Worm (Caenorhabditis elegans) whole organism, L4 larva: Measurements from ENCODE around the gene lin-12.

ENCODE experiments used
- F10B5.3 ChIP-seq: sonication (generic microtip); optimal IDR thresholded peaks from 2 replicates; lab custom pipeline; 2016; ENCODE audit warnings: mild to moderate bottlenecking, missing genetic modification characterization, missing compliant biosample characterization
- F26F4.8 ChIP-seq: fragments of 200-800 bp; sonication (Bioruptor generic); conservative IDR thresholded peaks from 2 replicates; pipeline ENCODE4 v1.3.6; 2022; ENCODE audit warnings: missing genetic modification characterization, missing compliant biosample characterization
- F44E2.7 ChIP-seq: fragments of 200-800 bp; sonication (Bioruptor generic); IDR thresholded peaks from 2 replicates; pipeline ENCODE4 v2.1.2; 2022; ENCODE audit warnings: missing genetic modification characterization, missing compliant biosample characterization
- F49E8.2 ChIP-seq: sonication (generic microtip); optimal IDR thresholded peaks from 2 replicates; lab custom pipeline; 2016; ENCODE audit warnings: missing compliant biosample characterization, mild to moderate bottlenecking, missing genetic modification characterization, borderline replicate concordance
- R02D3.7 ChIP-seq: fragments of 150-350 bp; sonication (generic microtip); optimal IDR thresholded peaks from 3 replicates; lab custom pipeline; 2014; ENCODE audit warnings: missing biosample characterization, missing genetic modification characterization
- T26A8.4 ChIP-seq: fragments of 200-800 bp; sonication (Bioruptor generic); IDR thresholded peaks from 2 replicates; pipeline ENCODE4 v1.3.6; 2022; ENCODE audit warnings: missing genetic modification characterization, missing compliant biosample characterization
- Y105C5A.15 ChIP-seq: fragments of 200-800 bp; sonication (Bioruptor generic); IDR thresholded peaks from 2 replicates; pipeline ENCODE4 v1.3.6; 2022; ENCODE audit warnings: missing genetic modification characterization, missing compliant biosample characterization
- Y5F2A.4 ChIP-seq: fragments of 200-800 bp; sonication (Bioruptor generic); optimal IDR thresholded peaks from 2 replicates; lab custom pipeline; 2018; ENCODE audit warnings: mild to moderate bottlenecking, missing genetic modification characterization, missing compliant biosample characterization
- Y75B8A.6 ChIP-seq: fragments of 200-800 bp; sonication (Bioruptor generic); IDR thresholded peaks from 2 replicates; pipeline ENCODE4 v1.3.6; 2022; ENCODE audit warnings: missing genetic modification reagents, missing genetic modification characterization, missing compliant biosample characterization
- aha-1 ChIP-seq: fragments of 150-350 bp; peaks from one replicate; lab custom pipeline; 2014; ENCODE audit warnings: missing biosample characterization, missing genetic modification characterization
- ceh-28 ChIP-seq: fragments of 150-350 bp; optimal IDR thresholded peaks from 2 replicates; lab custom pipeline; 2014; ENCODE audit warnings: missing biosample characterization, missing genetic modification reagents, missing genetic modification characterization
- ceh-32 ChIP-seq: sonication (generic microtip); optimal IDR thresholded peaks from 2 replicates; lab custom pipeline; 2016; ENCODE audit warnings: mild to moderate bottlenecking, missing genetic modification characterization, missing compliant biosample characterization; ENCODE audit not compliant: poor library complexity
- ces-1 ChIP-seq: fragments of 150-350 bp; sonication (generic microtip); optimal IDR thresholded peaks from 4 replicates; lab custom pipeline; 2014; ENCODE audit warnings: missing biosample characterization, missing genetic modification reagents, missing genetic modification characterization
- cey-2 ChIP-seq: sonication (generic microtip); optimal IDR thresholded peaks from 3 replicates; lab custom pipeline; 2017; ENCODE audit warnings: missing genetic modification characterization, mild to moderate bottlenecking, missing compliant biosample characterization, antibody characterized with exemption, borderline replicate concordance; ENCODE audit not compliant: insufficient read depth
- ctbp-1 ChIP-seq: fragments of 200-800 bp; sonication (Bioruptor generic); IDR thresholded peaks from 2 replicates; pipeline ENCODE4 v1.3.6; 2022; ENCODE audit warnings: missing genetic modification reagents, missing genetic modification characterization, missing compliant biosample characterization
- daf-16 ChIP-seq, 3 experiments: sonication (generic microtip); optimal IDR thresholded peaks; 2 replicates each; lab custom pipeline; 2016 to 2017; ENCODE audit warnings: missing genetic modification characterization in 3 of 3, missing genetic modification reagents in 3 of 3, mild to moderate bottlenecking in 2 of 3, missing compliant biosample characterization in 2 of 3, missing biosample characterization in 1 of 3, moderate library complexity in 1 of 3
- dmd-6 ChIP-seq: fragments of 200-800 bp; sonication (Bioruptor generic); IDR thresholded peaks from 2 replicates; pipeline ENCODE4 v1.3.6; 2022; ENCODE audit warnings: missing genetic modification reagents, missing genetic modification characterization, missing compliant biosample characterization
- dmd-8 ChIP-seq: fragments of 200-800 bp; sonication (Bioruptor generic); IDR thresholded peaks from 2 replicates; pipeline ENCODE4 v1.3.6; 2022; ENCODE audit warnings: missing genetic modification characterization, missing compliant biosample characterization
- dpl-1 ChIP-seq: fragments of 150-350 bp; optimal IDR thresholded peaks from 2 replicates; lab custom pipeline; 2014; ENCODE audit warnings: missing biosample characterization, missing genetic modification reagents, missing genetic modification characterization
- dve-1 ChIP-seq: sonication (generic microtip); optimal IDR thresholded peaks from 2 replicates; lab custom pipeline; 2017; ENCODE audit warnings: antibody characterized with exemption, mild to moderate bottlenecking, missing genetic modification characterization, missing compliant biosample characterization; ENCODE audit not compliant: insufficient read depth
- egl-43 ChIP-seq: fragments of 200-800 bp; sonication (Bioruptor generic); IDR thresholded peaks from 2 replicates; pipeline ENCODE4 v1.3.6; 2022; ENCODE audit warnings: missing genetic modification reagents, missing genetic modification characterization, missing compliant biosample characterization
- fkh-10 ChIP-seq: fragments of 150-350 bp; optimal IDR thresholded peaks from 2 replicates; lab custom pipeline; 2014; ENCODE audit warnings: missing biosample characterization, missing genetic modification reagents, missing genetic modification characterization
- fos-1 ChIP-seq: fragments of 150-350 bp; optimal IDR thresholded peaks from 2 replicates; lab custom pipeline; 2014; ENCODE audit warnings: missing biosample characterization, missing genetic modification characterization
- gei-8 ChIP-seq: fragments of 200-800 bp; sonication (Bioruptor generic); optimal IDR thresholded peaks from 2 replicates; lab custom pipeline; 2018; ENCODE audit warnings: mild to moderate bottlenecking, missing genetic modification characterization, missing compliant biosample characterization
- hlh-30 ChIP-seq: sonication (generic microtip); optimal IDR thresholded peaks from 2 replicates; lab custom pipeline; 2017; ENCODE audit warnings: antibody characterized with exemption, mild to moderate bottlenecking, missing genetic modification characterization, missing compliant biosample characterization; ENCODE audit not compliant: insufficient read depth
- hmg-1.1 ChIP-seq: fragments of 200-800 bp; sonication (Bioruptor generic); IDR thresholded peaks from 2 replicates; pipeline ENCODE4 v1.3.6; 2022; ENCODE audit warnings: missing genetic modification reagents, missing genetic modification characterization, missing compliant biosample characterization
- lin-15B ChIP-seq: fragments of 150-350 bp; sonication (generic microtip); optimal IDR thresholded peaks from 3 replicates; lab custom pipeline; 2014; ENCODE audit warnings: missing biosample characterization, missing genetic modification characterization
- lsy-2 ChIP-seq, 2 experiments: fragments of 150-350 bp in 1 of 2; sonication (generic microtip) in 1 of 2; optimal IDR thresholded peaks; 2 replicates each; lab custom pipeline; 2014 to 2017; ENCODE audit warnings: missing biosample characterization in 2 of 2, missing genetic modification characterization in 2 of 2
- madf-5 ChIP-seq, 2 experiments: fragments of 200-800 bp; sonication (Bioruptor generic); IDR thresholded peaks; 2 replicates each; pipeline ENCODE4 v1.3.6; 2022; ENCODE audit warnings: missing compliant biosample characterization in 2 of 2, missing genetic modification characterization in 2 of 2
- nhr-10 ChIP-seq: fragments of 150-350 bp; optimal IDR thresholded peaks from 2 replicates; lab custom pipeline; 2014; ENCODE audit warnings: missing biosample characterization, missing genetic modification characterization
- nhr-102 ChIP-seq: sonication (generic microtip); optimal IDR thresholded peaks from 2 replicates; lab custom pipeline; 2016; ENCODE audit warnings: mild to moderate bottlenecking, missing genetic modification characterization, moderate library complexity, missing compliant biosample characterization
- nhr-11 ChIP-seq: fragments of 150-350 bp; optimal IDR thresholded peaks from 2 replicates; lab custom pipeline; 2014; ENCODE audit warnings: missing biosample characterization, missing genetic modification characterization
- nhr-25 ChIP-seq: sonication (generic microtip); optimal IDR thresholded peaks from 2 replicates; lab custom pipeline; 2017; ENCODE audit warnings: missing genetic modification characterization, mild to moderate bottlenecking, missing compliant biosample characterization, antibody characterized with exemption, moderate library complexity, borderline replicate concordance; ENCODE audit not compliant: insufficient read depth
- nhr-42 ChIP-seq: fragments of 200-800 bp; sonication (Bioruptor generic); IDR thresholded peaks from 2 replicates; pipeline ENCODE4 v1.3.6; 2022; ENCODE audit warnings: missing genetic modification characterization, missing compliant biosample characterization
- nhr-77 ChIP-seq: fragments of 150-350 bp; optimal IDR thresholded peaks from 2 replicates; lab custom pipeline; 2014; ENCODE audit warnings: missing biosample characterization, missing genetic modification characterization
- php-3 ChIP-seq: fragments of 200-800 bp; sonication (Bioruptor generic); IDR thresholded peaks from 2 replicates; pipeline ENCODE4 v1.3.6; 2022; ENCODE audit warnings: missing genetic modification reagents, missing genetic modification characterization, missing compliant biosample characterization
- rbr-2 ChIP-seq: sonication (generic microtip); optimal IDR thresholded peaks from 2 replicates; lab custom pipeline; 2016; ENCODE audit warnings: missing genotype, missing genetic modification characterization, missing compliant biosample characterization
- set-16 ChIP-seq: fragments of 200-800 bp; sonication (Bioruptor generic); IDR thresholded peaks from 2 replicates; pipeline ENCODE4 v1.3.6; 2022; ENCODE audit warnings: missing genetic modification reagents, missing genetic modification characterization, missing compliant biosample characterization
- snpc-4 ChIP-seq: fragments of 150-350 bp; optimal IDR thresholded peaks from 2 replicates; lab custom pipeline; 2014; ENCODE audit warnings: missing biosample characterization, missing genetic modification characterization
- spr-1 ChIP-seq: sonication (generic microtip); optimal IDR thresholded peaks from 2 replicates; lab custom pipeline; 2016; ENCODE audit warnings: mild to moderate bottlenecking, missing genetic modification characterization, missing compliant biosample characterization
- spr-3 ChIP-seq: fragments of 200-800 bp; sonication (Bioruptor generic); optimal IDR thresholded peaks from 2 replicates; lab custom pipeline; 2018; ENCODE audit warnings: mild to moderate bottlenecking, missing genetic modification characterization, missing compliant biosample characterization
- tra-1 ChIP-seq: fragments of 200-800 bp; sonication (Bioruptor generic); IDR thresholded peaks from 2 replicates; pipeline ENCODE4 v1.3.6; 2022; ENCODE audit warnings: missing genetic modification reagents, missing genetic modification characterization, missing compliant biosample characterization
- unc-39 ChIP-seq: sonication (generic microtip); optimal IDR thresholded peaks from 2 replicates; lab custom pipeline; 2017; ENCODE audit warnings: missing biosample characterization, missing genetic modification characterization
- zfp-2 ChIP-seq: sonication (generic microtip); optimal IDR thresholded peaks from 2 replicates; lab custom pipeline; 2016; ENCODE audit warnings: mild to moderate bottlenecking, missing genetic modification characterization, missing compliant biosample characterization

lin-12 gene

ce11 chrIII:9110270-9110669, 39.0 kb upstream of the lin-12 start:
- no peak for TF ChIP-seq daf-16 (GFP tag; optimal IDR thresholded peaks at IDR 0.05; lab: Kevin White, UChicago)
- peak; percentile 37 for TF ChIP-seq daf-16 (tag; optimal IDR thresholded peaks at IDR 0.05; lab: Kevin White, UChicago)
- peak; percentile 31 for TF ChIP-seq aha-1
- TF ChIP-seq Y75B8A.6 (GFP tag; lab: Robert Waterston, UW), result no peak

DNA sequence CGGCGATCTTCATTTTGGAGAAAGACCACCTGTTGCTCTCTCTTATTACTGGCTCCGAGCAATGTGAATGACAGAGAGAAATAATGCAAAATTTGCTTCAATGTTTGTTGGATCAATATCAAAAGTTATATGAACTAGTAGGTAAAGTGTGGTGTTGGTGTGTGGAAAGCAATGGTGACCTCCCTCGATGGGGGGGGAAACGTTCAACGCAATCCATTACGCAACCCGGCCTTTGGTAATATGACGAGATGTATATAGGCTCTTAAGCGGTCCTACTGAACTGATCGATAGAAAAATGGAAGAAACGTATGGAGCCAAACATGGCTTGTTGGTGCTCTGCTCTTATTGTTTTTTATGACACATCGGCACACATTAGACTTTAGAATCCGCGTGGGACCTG, 38.5 kb upstream of the lin-12 start:
- TF ChIP-seq ceh-32 (tag; lab: Kevin White, UChicago) (no peak), nhr-42 (no peak), ceh-28 (no peak), R02D3.7 (no peak), F26F4.8 (GFP tag; lab: Robert Waterston, UW) (no peak), nhr-10 (no peak), gei-8 (GFP tag; lab: Kevin White, UChicago) (no peak), nhr-102 (tag; lab: Kevin White, UChicago) (no peak), daf-16 (GFP tag; optimal IDR thresholded peaks at IDR 0.05; lab: Kevin White, UChicago) (no peak), daf-16 (tag; optimal IDR thresholded peaks at IDR 0.05; lab: Kevin White, UChicago) (no peak), zfp-2 (no peak), lsy-2 (tag; optimal IDR thresholded peaks at IDR 0.05; lab: Kevin White, UChicago) (no peak), F44E2.7 (GFP tag; lab: Robert Waterston, UW) (no peak), T26A8.4 (GFP tag; lab: Robert Waterston, UW) (no peak), snpc-4 (tag; lab: Kevin White, UChicago) (no peak), spr-1 (no peak), egl-43 (GFP tag; lab: Robert Waterston, UW) (no peak), F10B5.3 (tag; lab: Kevin White, UChicago) (no peak), dmd-6 (GFP tag; lab: Robert Waterston, UW) (no peak), fos-1 (no peak)
- TF ChIP-seq, all 104 proteins: peak for 0

DNA sequence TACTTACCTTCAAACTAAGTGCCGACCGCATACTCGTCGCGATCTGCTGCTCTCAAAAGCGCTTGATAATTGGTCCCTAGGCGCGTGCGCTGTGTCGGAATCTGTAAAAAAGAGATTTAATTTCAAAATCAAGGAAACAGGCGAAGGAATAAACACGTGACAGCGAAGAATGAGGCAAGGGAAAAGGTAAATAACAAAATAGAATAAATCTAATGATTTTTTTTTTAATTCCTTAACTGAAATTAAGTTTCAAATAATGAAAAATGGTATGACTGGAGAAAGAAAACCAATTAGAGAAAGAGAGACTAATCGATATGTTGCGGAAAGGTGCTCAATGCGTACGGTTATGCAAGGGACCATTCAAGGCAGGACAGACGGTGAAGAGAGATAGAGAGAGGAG, 37.9 kb upstream of the lin-12 start, which contains the start of gene cya-1:
Gene cya-1 (minus strand): TSS at position 101 of the 400 bp plus-strand sequence.
- TF ChIP-seq php-3 (GFP tag; lab: Robert Waterston, UW) (no peak), nhr-11 (tag; lab: Kevin White, UChicago) (no peak), ceh-28 (no peak)
- TF ChIP-seq, all 104 proteins: peak for 0

- peak; percentile 9 for TF ChIP-seq hlh-30
- TF ChIP-seq dve-1 (tag; lab: Kevin White, UChicago), result peak; percentile 15
- no peak for TF ChIP-seq fkh-10 (GFP tag; lab: Kevin White, UChicago)
Measured at ce11 chrIII:9105653-9106052, 34.4 kb upstream of the lin-12 start.

DNA sequence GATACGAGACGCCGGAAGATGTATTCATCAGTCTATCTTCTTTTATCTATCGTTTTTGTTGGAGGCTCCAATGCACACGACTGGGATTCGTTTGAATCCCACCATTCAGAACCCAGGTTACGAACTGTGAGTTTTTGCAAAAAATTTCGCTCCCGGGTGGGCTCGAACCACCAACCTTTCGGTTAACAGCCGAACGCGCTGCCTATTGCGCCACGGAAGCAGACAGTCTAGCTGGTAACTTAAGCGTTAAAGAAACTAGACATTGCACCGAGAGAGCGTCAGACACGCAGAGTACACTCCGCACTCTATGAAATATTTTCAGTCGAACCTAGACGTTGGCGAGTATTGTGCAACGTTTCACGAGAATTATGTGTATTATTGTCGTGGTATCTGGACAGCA, 32.8 kb upstream of the lin-12 start:
- TF ChIP-seq dmd-8 (GFP tag; lab: Robert Waterston, UW), result peak; percentile 74
- TF ChIP-seq ctbp-1 (GFP tag; lab: Robert Waterston, UW), result peak; percentile 68
- no peak for TF ChIP-seq lin-15B
- no peak for TF ChIP-seq cey-2 (tag; lab: Kevin White, UChicago)
- TF ChIP-seq dmd-6 (GFP tag; lab: Robert Waterston, UW), result peak; percentile 59
- no peak for TF ChIP-seq unc-39 (tag; lab: Kevin White, UChicago)
- no peak for TF ChIP-seq F49E8.2 (tag; lab: Kevin White, UChicago)
- TF ChIP-seq nhr-42, result no peak
- no peak for TF ChIP-seq lsy-2 (tag; optimal IDR thresholded peaks at IDR 0.05; lab: Kevin White, UChicago)
- no peak for TF ChIP-seq ces-1 (GFP tag; lab: Kevin White, UChicago)
- peak in 1 of 2 experiments; percentile 88; a peak in 2 of 4 replicates for TF ChIP-seq madf-5 (GFP tag; IDR thresholded peaks at IDR 0.05; lab: Robert Waterston, UW)
- TF ChIP-seq dpl-1 (GFP tag; lab: Kevin White, UChicago), result peak; percentile 1
- TF ChIP-seq nhr-25 (tag; lab: Kevin White, UChicago), result no peak
- peak; percentile 38 for TF ChIP-seq rbr-2
- peak; percentile 70 for TF ChIP-seq hmg-1.1 (GFP tag; lab: Robert Waterston, UW)
- TF ChIP-seq spr-3 (GFP tag; lab: Kevin White, UChicago), result no peak
- TF ChIP-seq set-16 (GFP tag; lab: Robert Waterston, UW), result peak; percentile 20; the same call in 1 of the 2 replicates
- peak; percentile 77; the same call in 1 of the 2 replicates for TF ChIP-seq Y105C5A.15 (GFP tag; lab: Robert Waterston, UW)
- TF ChIP-seq Y5F2A.4 (GFP tag; lab: Kevin White, UChicago), result peak; percentile 26
- TF ChIP-seq tra-1, result peak; percentile 73
- peak; percentile 23 for TF ChIP-seq nhr-11 (tag; lab: Kevin White, UChicago)
- no peak for TF ChIP-seq nhr-77
